Worm (Caenorhabditis elegans) whole organism, midembryonic: ENCODE measurements around the gene Y49F6B.20.

Experiments
- cog-1 ChIP-seq: sonication (generic microtip); optimal IDR thresholded peaks from 2 replicates; lab custom pipeline; 2016; ENCODE audit warnings: missing genetic modification characterization, missing compliant biosample characterization
- flt-1 ChIP-seq: fragments of 200-800 bp; sonication (Bioruptor generic); IDR thresholded peaks from 2 replicates; pipeline ENCODE4 v1.3.6; 2022; ENCODE audit warnings: missing genetic modification characterization, missing compliant biosample characterization
- klf-2 ChIP-seq: fragments of 200-800 bp; sonication (Bioruptor generic); conservative IDR thresholded peaks from 2 replicates; pipeline ENCODE4 v1.3.6; 2022; ENCODE audit warnings: missing genetic modification reagents, missing genetic modification characterization, missing compliant biosample characterization
- ref-1 ChIP-seq: fragments of 200-800 bp; sonication (Bioruptor generic); conservative IDR thresholded peaks from 2 replicates; pipeline ENCODE4 v1.3.6; 2022; ENCODE audit warnings: missing genetic modification reagents, missing genetic modification characterization, missing compliant biosample characterization
- ztf-29 ChIP-seq: fragments of 200-800 bp; sonication (Bioruptor generic); IDR thresholded peaks from 2 replicates; pipeline ENCODE4 v1.3.6; 2022; ENCODE audit warnings: missing genetic modification reagents, missing genetic modification characterization, missing compliant biosample characterization

DNA sequence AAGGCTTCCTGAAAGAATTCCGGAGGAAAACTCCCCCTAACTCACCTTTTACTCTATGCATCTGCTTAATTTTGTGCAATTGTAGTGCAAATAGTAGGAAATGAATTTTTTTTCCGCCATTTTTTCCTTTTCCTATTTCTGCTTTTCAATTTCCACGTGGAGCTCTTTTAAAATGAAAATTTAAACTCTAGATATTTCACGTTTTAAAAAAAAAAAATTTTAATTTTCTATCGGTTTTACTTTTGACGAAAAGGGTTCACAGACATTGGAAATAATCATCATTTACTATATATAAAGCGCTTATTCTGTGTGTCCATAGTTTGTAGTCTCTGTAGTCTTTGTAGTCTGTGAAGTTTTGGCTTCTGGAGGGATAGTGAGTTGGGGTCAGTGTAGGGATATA lies 11.1 kb upstream of the Y49F6B.20 start, which contains the start of gene Y49F6B.8:
- TF ChIP-seq flt-1 (GFP tag; lab: Robert Waterston, UW) (no peak), ztf-29 (GFP tag; lab: Robert Waterston, UW) (no peak), ref-1 (GFP tag; lab: Robert Waterston, UW) (no peak), cog-1 (tag; lab: Kevin White, UChicago) (no peak), klf-2 (GFP tag; lab: Robert Waterston, UW) (no peak)
